Worm (Caenorhabditis elegans): ENCODE data around the gene F22H10.6.

The F22H10.6 gene

DNA sequence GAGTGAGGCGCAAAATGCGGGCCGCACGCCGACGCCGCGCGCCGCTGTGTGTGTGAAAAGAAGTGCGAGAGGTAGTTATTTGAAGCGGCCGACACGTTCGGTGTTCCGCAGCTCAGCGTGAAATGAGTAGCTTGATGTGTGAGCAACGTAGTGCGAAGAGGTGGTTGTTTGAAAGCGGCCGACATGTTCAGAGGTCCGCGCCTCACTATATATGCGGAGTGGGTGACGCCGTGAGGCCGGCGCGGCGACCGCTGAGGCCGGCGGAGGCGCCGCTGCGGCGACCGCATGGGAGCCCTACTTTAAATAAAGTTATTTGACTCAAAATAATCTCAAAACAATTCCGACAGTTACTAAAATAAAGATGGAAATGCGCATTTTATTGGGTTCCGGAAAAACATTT lies 5.7 kb upstream of the F22H10.6 start:
- TF ChIP-seq ztf-11 (tag; optimal IDR thresholded peaks at IDR 0.05) (no peak), pha-4 (tag; optimal IDR thresholded peaks at IDR 0.05) (no peak), nhr-237 (tag; optimal IDR thresholded peaks at IDR 0.05) (no peak)

DNA sequence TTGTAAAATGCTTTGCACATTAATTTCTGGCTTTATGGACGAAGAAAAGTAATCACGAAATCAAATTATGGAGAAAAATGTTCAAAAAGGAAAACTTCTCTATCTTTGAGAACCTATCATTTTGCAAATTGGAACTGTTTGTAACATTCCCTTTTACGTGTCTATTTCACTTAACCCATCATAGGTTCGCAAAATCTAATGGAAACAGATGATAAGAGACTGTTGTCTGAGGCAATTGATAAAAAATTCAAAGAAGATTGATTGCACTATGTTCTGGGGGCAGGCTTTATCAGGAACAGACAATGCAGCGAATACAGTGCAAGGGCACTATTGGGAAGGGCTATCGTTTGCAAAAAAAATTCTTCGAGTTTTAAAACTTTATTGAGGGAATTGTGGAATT lies 4.0 kb upstream of the F22H10.6 start:
- TF ChIP-seq nhr-76 (tag; optimal IDR thresholded peaks at IDR 0.05): no peak
- TF ChIP-seq ces-1 (GFP tag; optimal IDR thresholded peaks at IDR 0.05): no peak
- no peak for TF ChIP-seq M03D4.4 (tag; optimal IDR thresholded peaks at IDR 0.05)
- TF ChIP-seq lsy-2 (tag; optimal IDR thresholded peaks at IDR 0.05): no peak
- no peak for TF ChIP-seq elt-1 (tag; optimal IDR thresholded peaks at IDR 0.05; ENCODE audit: borderline replicate concordance, insufficient read depth)
- TF ChIP-seq ztf-11 (tag; optimal IDR thresholded peaks at IDR 0.05): no peak
- TF ChIP-seq sptf-1 (tag; optimal IDR thresholded peaks at IDR 0.05): no peak
- TF ChIP-seq mab-5 (tag; optimal IDR thresholded peaks at IDR 0.05): no peak
- no peak for TF ChIP-seq mls-2 (tag; optimal IDR thresholded peaks at IDR 0.05)
- no peak for TF ChIP-seq lin-32 (GFP tag; optimal IDR thresholded peaks at IDR 0.05)
- no peak for TF ChIP-seq snpc-4 (tag; optimal IDR thresholded peaks at IDR 0.05)
- TF ChIP-seq cnd-1 (tag; optimal IDR thresholded peaks at IDR 0.05): no peak
- TF ChIP-seq hlh-1 (tag; optimal IDR thresholded peaks at IDR 0.05): no peak
- TF ChIP-seq nhr-28 (tag; optimal IDR thresholded peaks at IDR 0.05): no peak
- no peak for TF ChIP-seq ceh-39 (tag; optimal IDR thresholded peaks at IDR 0.05)
- no peak for TF ChIP-seq blmp-1 (tag; optimal IDR thresholded peaks at IDR 0.05)
- TF ChIP-seq ceh-43 (GFP tag; optimal IDR thresholded peaks at IDR 0.05): no peak
- no peak for TF ChIP-seq ham-2 (GFP tag; optimal IDR thresholded peaks at IDR 0.05)

DNA sequence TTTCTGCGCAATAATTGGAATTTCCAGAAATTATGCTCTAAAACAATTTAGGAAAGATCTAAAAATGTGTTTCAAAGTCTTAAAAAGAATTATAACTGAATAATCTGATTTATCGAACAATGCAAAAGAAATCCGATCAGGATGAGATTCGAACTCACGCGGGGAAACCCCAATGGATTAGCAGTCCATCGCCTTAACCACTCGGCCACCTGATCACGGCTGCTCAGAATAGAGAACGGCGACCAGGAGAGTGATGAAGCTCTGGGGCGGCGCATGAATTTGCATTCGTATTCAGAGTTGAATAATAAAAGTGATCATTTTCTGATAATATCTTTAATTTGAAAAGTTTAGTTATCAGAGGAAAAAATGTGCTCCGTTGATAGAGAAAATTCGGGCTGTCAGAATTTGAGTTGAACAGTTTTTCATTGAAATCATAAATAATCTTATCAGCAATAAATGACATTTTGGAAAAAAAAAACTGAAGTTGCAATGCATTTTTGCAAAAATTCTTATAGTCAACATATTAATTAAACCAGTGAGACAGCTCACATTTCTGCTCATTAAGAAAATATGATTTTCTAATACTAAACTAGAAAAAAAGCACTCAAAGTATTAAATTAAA lies 1.2 kb downstream of the F22H10.6 start:
- TF ChIP-seq blmp-1 (tag; optimal IDR thresholded peaks at IDR 0.05): no peak
- TF ChIP-seq nhr-2 (tag; optimal IDR thresholded peaks at IDR 0.05): no peak
- no peak for TF ChIP-seq lsy-2 (tag; optimal IDR thresholded peaks at IDR 0.05)
- no peak for TF ChIP-seq M03D4.4 (tag; optimal IDR thresholded peaks at IDR 0.05)
- no peak for TF ChIP-seq unc-120 (tag; optimal IDR thresholded peaks at IDR 0.05; ENCODE audit: poor library complexity, severe bottlenecking)
- TF ChIP-seq nhr-28 (tag; optimal IDR thresholded peaks at IDR 0.05): no peak
- TF ChIP-seq tbx-8 (GFP tag; optimal IDR thresholded peaks at IDR 0.05): no peak

DNA sequence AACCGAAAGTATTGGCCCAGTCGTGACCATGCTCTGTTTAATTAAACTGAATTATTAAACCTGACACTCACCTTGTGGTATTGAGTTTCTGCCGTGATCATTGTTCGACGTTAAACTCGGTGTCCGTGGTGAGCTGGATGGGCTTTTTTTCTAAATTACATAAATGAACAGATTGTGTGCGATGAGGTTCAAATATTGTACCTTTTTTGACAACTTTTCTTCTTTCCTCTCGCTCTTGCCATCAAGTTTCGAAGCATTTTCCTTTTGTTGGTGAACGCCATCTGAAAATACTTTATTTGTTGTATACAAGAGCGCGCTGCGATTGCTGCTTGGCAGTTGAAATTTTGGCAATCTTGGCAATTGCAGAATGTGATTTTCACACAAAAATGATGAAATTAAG lies 3.2 kb downstream of the F22H10.6 start, which contains the start of gene F22H10.11:
Gene F22H10.11 (minus strand): TSS at position 101 of the 400 bp plus-strand sequence.
- no peak for TF ChIP-seq ceh-43 (GFP tag; optimal IDR thresholded peaks at IDR 0.05)
- no peak for TF ChIP-seq tbx-8 (GFP tag; optimal IDR thresholded peaks at IDR 0.05)
- TF ChIP-seq unc-62 (GFP tag; optimal IDR thresholded peaks at IDR 0.05): no peak
- no peak for TF ChIP-seq zip-8 (tag; optimal IDR thresholded peaks at IDR 0.05)
- no peak for TF ChIP-seq flh-1 (GFP tag; optimal IDR thresholded peaks at IDR 0.05)

DNA sequence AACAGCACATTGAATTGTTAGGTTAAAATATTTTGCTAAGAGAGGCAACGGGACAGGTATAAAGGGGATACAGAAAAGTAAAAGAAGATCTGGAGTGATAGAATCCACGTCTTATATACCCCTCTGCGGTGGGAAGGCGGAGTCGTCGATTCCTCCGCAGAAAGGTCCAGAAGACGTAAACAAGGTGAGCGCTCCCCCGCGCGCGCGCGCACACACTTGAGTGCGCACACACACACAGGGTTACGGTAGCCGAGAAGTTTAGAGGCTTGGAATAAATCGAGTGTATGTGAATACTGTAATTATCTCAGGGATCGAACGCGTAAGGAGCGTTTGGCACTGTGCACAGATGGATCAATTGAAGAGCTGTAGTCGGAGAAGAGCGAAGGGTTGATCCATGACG lies 3.8 kb downstream of the F22H10.6 start:
- TF ChIP-seq elt-1 (tag; optimal IDR thresholded peaks at IDR 0.05; ENCODE audit: borderline replicate concordance, insufficient read depth) (no peak), M03D4.4 (tag; optimal IDR thresholded peaks at IDR 0.05) (no peak), unc-120 (tag; optimal IDR thresholded peaks at IDR 0.05; ENCODE audit: poor library complexity, severe bottlenecking) (no peak), tbx-8 (GFP tag; optimal IDR thresholded peaks at IDR 0.05) (no peak), sem-2 (GFP tag; optimal IDR thresholded peaks at IDR 0.05) (no peak), ztf-11 (tag; optimal IDR thresholded peaks at IDR 0.05) (no peak), lin-32 (GFP tag; optimal IDR thresholded peaks at IDR 0.05) (no peak), nhr-28 (tag; optimal IDR thresholded peaks at IDR 0.05) (no peak), drap-1 (GFP tag; optimal IDR thresholded peaks at IDR 0.05) (no peak), ces-1 (GFP tag; optimal IDR thresholded peaks at IDR 0.05) (no peak), snpc-4 (tag; optimal IDR thresholded peaks at IDR 0.05) (no peak), pha-4 (tag; optimal IDR thresholded peaks at IDR 0.05) (no peak)

DNA sequence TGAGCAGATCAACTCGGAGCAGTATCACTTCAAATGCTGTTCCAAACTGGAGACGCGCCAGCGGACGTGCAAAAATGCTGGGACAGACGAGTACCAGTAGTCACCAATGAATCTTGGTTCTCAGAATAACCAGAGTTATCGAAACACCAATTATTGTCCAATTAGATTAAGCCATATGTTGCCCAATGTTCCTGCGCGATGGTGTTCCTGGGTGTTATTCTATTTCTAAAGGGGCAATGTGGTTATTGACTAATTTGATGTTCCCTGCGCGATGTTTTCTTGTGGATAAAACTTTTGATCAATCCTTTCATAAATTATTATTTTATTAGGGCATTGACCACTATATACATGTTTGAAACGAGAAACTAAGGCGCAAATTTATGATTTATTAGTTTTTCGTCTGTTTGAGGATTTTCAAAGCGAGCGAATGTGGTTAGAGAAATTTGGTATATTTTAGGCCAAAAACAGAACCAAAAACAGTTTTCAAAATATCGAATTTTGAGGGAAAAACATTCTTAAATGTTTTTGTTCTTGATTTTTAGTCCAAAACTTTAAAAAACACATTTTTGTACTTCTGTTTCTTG lies 9.1 kb downstream of the F22H10.6 start:
- peak; percentile 99 for TF ChIP-seq nhr-237 (tag; optimal IDR thresholded peaks at IDR 0.05)
- peak; percentile 89 for TF ChIP-seq lsy-2 (tag; optimal IDR thresholded peaks at IDR 0.05)
- peak; percentile 94 for TF ChIP-seq elt-3 (tag; optimal IDR thresholded peaks at IDR 0.05)
- TF ChIP-seq nhr-76 (tag; optimal IDR thresholded peaks at IDR 0.05): peak; percentile 40
- peak; percentile 45 for TF ChIP-seq elt-1 (tag; optimal IDR thresholded peaks at IDR 0.05; ENCODE audit: borderline replicate concordance, insufficient read depth)
- TF ChIP-seq mep-1 (tag; optimal IDR thresholded peaks at IDR 0.05): peak; percentile 87
- peak; percentile 35 for TF ChIP-seq ceh-83 (GFP tag; optimal IDR thresholded peaks at IDR 0.05)
- no peak for TF ChIP-seq zip-8 (tag; optimal IDR thresholded peaks at IDR 0.05)
- TF ChIP-seq lin-13 (tag; optimal IDR thresholded peaks at IDR 0.05): peak; percentile 73
- no peak for TF ChIP-seq blmp-1 (tag; optimal IDR thresholded peaks at IDR 0.05)
- TF ChIP-seq sptf-1 (tag; optimal IDR thresholded peaks at IDR 0.05): peak; percentile 81
- TF ChIP-seq flh-1 (GFP tag; optimal IDR thresholded peaks at IDR 0.05): no peak
- peak; percentile 83 for TF ChIP-seq nhr-28 (tag; optimal IDR thresholded peaks at IDR 0.05)
- no peak for TF ChIP-seq sem-2 (GFP tag; optimal IDR thresholded peaks at IDR 0.05)
- peak; percentile 90 for TF ChIP-seq drap-1 (GFP tag; optimal IDR thresholded peaks at IDR 0.05)
- peak; percentile 99 for TF ChIP-seq pha-4 (tag; optimal IDR thresholded peaks at IDR 0.05)
- peak; percentile 79 for TF ChIP-seq ztf-11 (tag; optimal IDR thresholded peaks at IDR 0.05)
- no peak for TF ChIP-seq bed-3 (GFP tag; optimal IDR thresholded peaks at IDR 0.05)
- peak; percentile 91 for TF ChIP-seq nhr-12 (tag; optimal IDR thresholded peaks at IDR 0.05)
- peak; percentile 28 for TF ChIP-seq nhr-2 (tag; optimal IDR thresholded peaks at IDR 0.05)
- TF ChIP-seq hlh-1 (tag; optimal IDR thresholded peaks at IDR 0.05): peak; percentile 93
- TF ChIP-seq ceh-43 (GFP tag; optimal IDR thresholded peaks at IDR 0.05): peak; percentile 63
- peak; percentile 59 for TF ChIP-seq unc-120 (tag; optimal IDR thresholded peaks at IDR 0.05; ENCODE audit: poor library complexity, severe bottlenecking)
- TF ChIP-seq tbx-8 (GFP tag; optimal IDR thresholded peaks at IDR 0.05): peak; percentile 10
- TF ChIP-seq unc-39 (tag; optimal IDR thresholded peaks at IDR 0.05): peak; percentile 69
